Fruit fly (Drosophila melanogaster): ENCODE measurements around the gene twin.

The twin gene

DNA sequence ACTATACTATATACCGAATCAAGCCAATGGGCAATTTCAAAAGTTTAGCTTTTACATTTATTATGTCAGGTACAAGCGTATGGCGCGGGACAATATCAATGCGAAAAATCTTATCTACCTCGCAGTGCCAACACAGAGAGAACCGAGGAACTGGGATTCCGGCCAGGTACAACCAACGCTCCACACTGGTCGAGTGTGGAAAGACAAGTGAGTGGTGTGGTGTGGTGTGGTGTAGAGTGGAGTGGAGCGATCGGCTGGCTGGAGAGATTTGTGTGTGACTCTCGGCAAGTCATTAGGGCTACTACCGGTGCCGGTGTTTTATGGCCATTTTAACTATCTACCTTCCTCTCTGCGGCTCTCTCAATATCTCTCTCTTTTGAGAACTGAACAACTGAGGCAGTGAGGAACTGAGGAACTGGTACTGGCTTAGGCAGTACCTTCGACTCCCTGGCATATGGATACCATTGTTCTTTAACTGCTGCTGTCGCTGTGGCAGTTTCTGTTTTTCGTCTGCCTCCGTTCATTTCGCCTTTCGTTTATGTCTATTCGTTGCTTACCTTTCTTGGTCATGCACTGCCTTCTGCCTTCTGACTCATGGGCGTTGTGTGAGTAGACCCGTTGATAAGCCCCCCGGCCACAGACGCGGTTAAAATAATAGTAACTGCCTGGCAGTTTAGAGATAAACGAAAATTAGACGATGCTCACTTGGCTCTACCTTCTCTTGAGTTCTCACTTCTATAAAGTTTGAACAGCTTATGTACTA lies 37.7 kb upstream of the twin start (continued):
- TF ChIP-seq CG16779 (GFP tag; IDR thresholded peaks at IDR 0.05) (peak; percentile 82), NFAT (GFP tag; IDR thresholded peaks at IDR 0.05) (peak; percentile 80), CG9437 (GFP tag; optimal IDR thresholded peaks at IDR 0.05) (peak; percentile 71), MESR4 (GFP tag; optimal IDR thresholded peaks at IDR 0.05) (no peak), HLH54F (GFP tag; optimal IDR thresholded peaks at IDR 0.05) (peak; percentile 87), Atf3 (GFP tag; optimal IDR thresholded peaks at IDR 0.05) (peak; percentile 86), CG31388 (GFP tag; optimal IDR thresholded peaks at IDR 0.05) (peak; percentile 69), ham (GFP tag; IDR thresholded peaks at IDR 0.05) (no peak), CG2129 (GFP tag; IDR thresholded peaks at IDR 0.05; ENCODE audit: partially characterized antibody) (no peak), CHES-1-like (GFP tag; optimal IDR thresholded peaks at IDR 0.05) (peak; percentile 89), rib (GFP tag; IDR thresholded peaks at IDR 0.05) (peak; percentile 79), ttk (GFP tag; IDR thresholded peaks at IDR 0.05) (peak; percentile 74), CG4424 (GFP tag; optimal IDR thresholded peaks at IDR 0.05) (peak; percentile 88), NfI (GFP tag; optimal IDR thresholded peaks at IDR 0.05) (peak; percentile 89), Atf6 (GFP tag; IDR thresholded peaks at IDR 0.05) (peak; percentile 84; the same call in 1 of the 2 replicates), CG15479 (GFP tag; optimal IDR thresholded peaks at IDR 0.05) (peak; percentile 48), Med (GFP tag) (peak; percentile 99), CG7987 (GFP tag; optimal IDR thresholded peaks at IDR 0.05) (peak; percentile 81), CG5953 (GFP tag; IDR thresholded peaks at IDR 0.05) (peak; percentile 80), CG15269 (tag; optimal IDR thresholded peaks at IDR 0.05) (peak; percentile 91), PHDP (tag; optimal IDR thresholded peaks at IDR 0.05) (peak; percentile 88), ken (GFP tag; IDR thresholded peaks at IDR 0.05) (peak; percentile 66), Sry-β (GFP tag; optimal IDR thresholded peaks at IDR 0.05) (peak; percentile 37), sens (GFP tag) (peak; percentile 98), C15 (GFP tag; IDR thresholded peaks at IDR 0.05) (peak; percentile 78; the same call in 1 of the 3 replicates), CG17186 (GFP tag; optimal IDR thresholded peaks at IDR 0.05) (peak; percentile 58), CG3838 (GFP tag; optimal IDR thresholded peaks at IDR 0.05) (peak; percentile 72), CG11093 (GFP tag; IDR thresholded peaks at IDR 0.05) (peak; percentile 87), klu (GFP tag; IDR thresholded peaks at IDR 0.05) (peak; percentile 77), Bdp1 (GFP tag; optimal IDR thresholded peaks at IDR 0.05) (peak; percentile 73), NK7.1 (GFP tag; optimal IDR thresholded peaks at IDR 0.05) (peak; percentile 81), CG17328 (GFP tag; IDR thresholded peaks at IDR 0.05) (peak; percentile 92), D19B (GFP tag; optimal IDR thresholded peaks at IDR 0.05) (peak; percentile 76), CG5245 (GFP tag; optimal IDR thresholded peaks at IDR 0.05) (peak; percentile 82), Nf-YA (GFP tag; IDR thresholded peaks at IDR 0.05) (peak; percentile 73), pzg (GFP tag; optimal IDR thresholded peaks at IDR 0.05) (peak; percentile 18), Vsx1 (GFP tag; optimal IDR thresholded peaks at IDR 0.05) (peak; percentile 85), CG1602 (GFP tag; optimal IDR thresholded peaks at IDR 0.05) (peak; percentile 85), bab2 (GFP tag; optimal IDR thresholded peaks at IDR 0.05) (peak; percentile 87), CG3163 (GFP tag; optimal IDR thresholded peaks at IDR 0.05) (no peak), tap (tag; optimal IDR thresholded peaks at IDR 0.05) (peak; percentile 89), pfk (GFP tag; optimal IDR thresholded peaks at IDR 0.05) (peak; percentile 37), psq (GFP tag; optimal IDR thresholded peaks at IDR 0.05) (peak; percentile 74), mld (GFP tag; IDR thresholded peaks at IDR 0.05; ENCODE audit: partially characterized antibody) (0 out of 3 replicates have a peak, but pooled peaks have one; percentile 39), MBD-R2 (GFP tag; IDR thresholded peaks at IDR 0.05) (peak; percentile 80), Sox102F (GFP tag; optimal IDR thresholded peaks at IDR 0.05) (peak; percentile 89), fd102C (GFP tag; optimal IDR thresholded peaks at IDR 0.05) (peak; percentile 86), dmrt99B (tag; optimal IDR thresholded peaks at IDR 0.05) (peak; percentile 91), E2f1 (GFP tag; IDR thresholded peaks at IDR 0.05) (peak; percentile 85), toy (GFP tag; IDR thresholded peaks at IDR 0.05) (peak; percentile 60)
